Fruit fly (Drosophila melanogaster): ENCODE results near the gene yellow-k.

The yellow-k gene

DNA sequence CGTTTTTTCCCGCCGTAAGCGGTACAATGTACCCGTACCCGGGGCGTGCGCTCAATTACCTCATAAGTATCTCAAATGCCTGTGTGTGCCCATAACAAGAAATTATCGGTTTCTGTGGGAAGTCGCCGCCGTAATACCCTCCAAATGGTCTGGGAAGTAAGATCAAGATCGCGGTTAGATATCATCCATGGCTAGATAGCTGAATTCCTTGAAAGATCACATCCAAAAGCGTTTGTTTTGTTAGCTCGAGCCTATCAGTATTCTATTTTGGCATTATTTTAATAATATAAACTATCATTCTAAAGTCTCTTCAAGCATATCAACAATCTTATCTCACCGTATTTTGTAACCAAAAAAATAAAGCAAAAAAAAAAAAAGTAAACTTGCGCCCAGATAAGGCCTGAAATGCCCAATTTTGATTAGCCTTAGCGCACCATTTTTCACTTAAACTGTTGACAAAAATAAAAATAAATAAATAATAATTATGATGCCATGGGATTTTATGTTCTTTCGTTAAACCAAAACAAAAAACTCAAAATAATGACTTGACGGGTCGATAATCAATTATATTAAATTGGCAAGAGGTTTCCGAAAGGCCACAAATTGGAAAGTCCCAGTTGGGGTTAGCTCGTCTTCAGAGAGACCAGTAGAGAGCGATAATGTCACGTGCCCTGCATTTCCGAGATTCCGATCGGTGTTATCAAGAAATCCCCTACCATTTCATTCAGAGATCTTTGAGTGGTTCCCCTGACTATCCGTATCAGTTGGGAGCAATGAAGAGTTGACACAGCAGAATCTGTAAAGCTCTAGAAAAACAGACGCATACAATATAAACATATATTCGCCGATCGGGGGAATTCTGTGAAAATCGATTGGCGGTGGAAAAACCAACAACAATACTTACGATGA, 18.4 kb downstream of the yellow-k start (continued):
- TF ChIP-seq CG1603 (tag; optimal IDR thresholded peaks at IDR 0.05) = no peak
- no peak for TF ChIP-seq CG30403 (GFP tag; optimal IDR thresholded peaks at IDR 0.05)
- TF ChIP-seq cato (GFP tag; optimal IDR thresholded peaks at IDR 0.05; ENCODE audit: borderline replicate concordance) = no peak
- TF ChIP-seq mirr (GFP tag; optimal IDR thresholded peaks at IDR 0.05) = peak; percentile 41
- no peak for TF ChIP-seq CG4854 (GFP tag; optimal IDR thresholded peaks at IDR 0.05)
- TF ChIP-seq CG16813 (GFP tag; IDR thresholded peaks at IDR 0.05; ENCODE audit: partially characterized antibody) = no peak
- TF ChIP-seq CG11085 (GFP tag; IDR thresholded peaks at IDR 0.05) = no peak
- 0 out of 4 replicates have a peak, but pooled peaks have one; percentile 20 for TF ChIP-seq chinmo (GFP tag; IDR thresholded peaks at IDR 0.05; ENCODE audit: partially characterized antibody)
- TF ChIP-seq HLH54F (GFP tag; optimal IDR thresholded peaks at IDR 0.05) = no peak
- TF ChIP-seq CG14441 (GFP tag; IDR thresholded peaks at IDR 0.05) = 0 out of 2 replicates have a peak, but pooled peaks have one; percentile 38
- TF ChIP-seq Med (GFP tag) = peak; percentile 21
- no peak for TF ChIP-seq ash1 (GFP tag; optimal IDR thresholded peaks at IDR 0.05)
- no peak for TF ChIP-seq CG11560 (tag; IDR thresholded peaks at IDR 0.05)
- peak; percentile 12 for TF ChIP-seq CG18599 (GFP tag; optimal IDR thresholded peaks at IDR 0.05)
- TF ChIP-seq CG7786 (GFP tag; optimal IDR thresholded peaks at IDR 0.05) = no peak

DNA sequence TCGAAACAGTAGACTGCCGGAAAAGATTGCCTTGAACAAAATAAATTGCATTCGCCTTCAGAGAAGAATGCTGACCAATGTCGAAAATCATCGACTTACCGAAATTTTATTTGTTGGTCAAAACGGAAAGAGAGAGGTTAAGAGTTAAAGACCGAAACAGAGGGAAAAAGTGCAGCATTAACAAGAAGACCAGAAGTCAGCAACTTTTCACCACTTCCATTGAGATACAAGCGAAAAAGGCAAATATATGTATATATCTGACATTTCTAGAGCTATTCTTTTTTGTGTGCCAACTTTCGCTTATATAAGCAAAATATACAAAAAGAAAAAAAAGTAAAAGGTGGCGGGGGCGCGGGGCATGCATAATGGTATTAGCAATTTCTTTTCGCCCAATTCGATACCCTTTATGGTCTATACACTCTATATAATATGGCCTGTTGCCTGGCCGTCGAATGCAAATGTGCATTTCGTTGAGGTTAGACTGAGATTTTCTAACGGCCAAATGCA, 19.5 kb downstream of the yellow-k start:
- TF ChIP-seq sens (GFP tag) (peak; percentile 53), CG31388 (GFP tag; optimal IDR thresholded peaks at IDR 0.05) (no peak), Ptx1 (GFP tag; IDR thresholded peaks at IDR 0.05) (no peak), gsb-n (tag; optimal IDR thresholded peaks at IDR 0.05) (no peak), kni (GFP tag; optimal IDR thresholded peaks at IDR 0.05) (peak; percentile 12), bigmax (GFP tag; optimal IDR thresholded peaks at IDR 0.05) (no peak), Med (GFP tag) (peak; percentile 8), Blimp-1 (GFP tag; optimal IDR thresholded peaks at IDR 0.05) (peak; percentile 12), vfl (GFP tag; optimal IDR thresholded peaks at IDR 0.05) (no peak), CG3838 (GFP tag; optimal IDR thresholded peaks at IDR 0.05) (no peak), Pdp1 (GFP tag; optimal IDR thresholded peaks at IDR 0.05) (peak in 1 of 2 experiments; percentile 53), CG13894 (tag; optimal IDR thresholded peaks at IDR 0.05) (no peak), Atf6 (GFP tag; IDR thresholded peaks at IDR 0.05) (no peak)

DNA sequence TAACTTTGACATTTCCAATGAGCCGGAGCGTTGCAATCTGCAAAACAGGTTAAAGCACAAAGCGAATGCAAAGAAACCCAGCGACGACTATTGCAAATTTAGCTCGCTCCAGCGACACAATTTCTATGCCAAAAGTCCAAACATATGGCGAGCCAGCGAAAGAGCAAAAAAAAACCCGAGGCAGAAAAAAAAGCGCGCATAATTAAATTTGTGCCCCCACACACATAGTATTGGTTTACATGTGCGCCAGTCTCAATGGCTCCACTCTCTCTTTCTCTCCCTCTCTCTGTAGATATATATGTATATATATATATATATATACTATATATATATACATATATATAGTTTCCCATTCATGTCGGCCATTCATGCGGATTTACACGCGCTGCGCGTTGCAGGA, 20.3 kb downstream of the yellow-k start:
- no peak for TF ChIP-seq CG17912 (GFP tag; optimal IDR thresholded peaks at IDR 0.05)
- TF ChIP-seq chinmo (GFP tag; IDR thresholded peaks at IDR 0.05; ENCODE audit: partially characterized antibody) = no peak
- TF ChIP-seq Ptx1 (GFP tag; IDR thresholded peaks at IDR 0.05) = no peak
- TF ChIP-seq Trl (optimal IDR thresholded peaks at IDR 0.05) = peak; percentile 18 to 50
- TF ChIP-seq Trl (GFP tag; optimal IDR thresholded peaks at IDR 0.05) = no peak
- TF ChIP-seq D19A (tag; optimal IDR thresholded peaks at IDR 0.05) = no peak
- peak; percentile 66 for TF ChIP-seq sqz (GFP tag; optimal IDR thresholded peaks at IDR 0.05)
- no peak for TF ChIP-seq CG11696 (GFP tag; IDR thresholded peaks at IDR 0.05)
- TF ChIP-seq CG9727 (GFP tag; optimal IDR thresholded peaks at IDR 0.05) = no peak
- no peak for TF ChIP-seq pb (GFP tag; optimal IDR thresholded peaks at IDR 0.05)
- TF ChIP-seq Sox102F (GFP tag; optimal IDR thresholded peaks at IDR 0.05) = no peak
- TF ChIP-seq grn (GFP tag; optimal IDR thresholded peaks at IDR 0.05) = no peak
- TF ChIP-seq CG32772 (GFP tag; IDR thresholded peaks at IDR 0.05) = 0 out of 2 replicates have a peak, but pooled peaks have one; percentile 23
- TF ChIP-seq CG6689 (GFP tag; IDR thresholded peaks at IDR 0.05) = no peak
- no peak for TF ChIP-seq CG12769 (tag; optimal IDR thresholded peaks at IDR 0.05)
- TF ChIP-seq E2f2 (GFP tag; IDR thresholded peaks at IDR 0.05) = no peak
- TF ChIP-seq ewg (GFP tag; optimal IDR thresholded peaks at IDR 0.05) = peak; percentile 38
- no peak for TF ChIP-seq CG1602 (GFP tag; optimal IDR thresholded peaks at IDR 0.05)
- TF ChIP-seq CG6813 (GFP tag; optimal IDR thresholded peaks at IDR 0.05) = no peak
- no peak for TF ChIP-seq Mrtf (GFP tag; IDR thresholded peaks at IDR 0.05)
- no peak for TF ChIP-seq Dp (GFP tag; optimal IDR thresholded peaks at IDR 0.05)
- no peak for TF ChIP-seq CG13123 (GFP tag; optimal IDR thresholded peaks at IDR 0.05)

Measured in whole organism, embryonic.